Fruit fly (Drosophila melanogaster) whole organism, prepupa: Measurements from ENCODE around the gene CG3987.

Source experiments
- CG10669 ChIP-seq: fragments of 200-800 bp; sonication (Bioruptor generic); optimal IDR thresholded peaks from 3 replicates; lab custom pipeline; 2018; ENCODE audit warnings: missing biosample characterization, mild to moderate bottlenecking, missing genetic modification characterization, moderate library complexity
- CG11294 ChIP-seq: fragments of 200-800 bp; sonication (Bioruptor generic); IDR thresholded peaks from 2 replicates; pipeline ENCODE4 v1.3.6; 2022; ENCODE audit warnings: missing biosample characterization, missing genetic modification characterization
- CG11762 ChIP-seq: fragments of 200-800 bp; sonication (Bioruptor generic); optimal IDR thresholded peaks from 3 replicates; lab custom pipeline; 2016; ENCODE audit warnings: missing biosample characterization, missing genetic modification characterization; ENCODE audit not compliant: insufficient read depth
- CG15336 ChIP-seq: fragments of 200-800 bp; sonication (Bioruptor generic); IDR thresholded peaks from 2 replicates; pipeline ENCODE4 v1.3.6; 2022; ENCODE audit warnings: missing biosample characterization, missing genetic modification characterization
- CG16779 ChIP-seq: fragments of 200-800 bp; sonication (Bioruptor generic); optimal IDR thresholded peaks from 3 replicates; lab custom pipeline; 2017; ENCODE audit warnings: missing biosample characterization, mild to moderate bottlenecking, missing genetic modification characterization
- CG3032 ChIP-seq: fragments of 200-800 bp; optimal IDR thresholded peaks from 2 replicates; lab custom pipeline; 2019; ENCODE audit warnings: missing biosample characterization, mild to moderate bottlenecking, missing genetic modification characterization, moderate library complexity
- CG31627 ChIP-seq: fragments of 200-800 bp; sonication (Bioruptor generic); optimal IDR thresholded peaks from 3 replicates; lab custom pipeline; 2016; ENCODE audit warnings: missing biosample characterization, missing genetic modification characterization
- CG32006 ChIP-seq: fragments of 200-800 bp; sonication (Bioruptor generic); optimal IDR thresholded peaks from 3 replicates; lab custom pipeline; 2017; ENCODE audit warnings: missing biosample characterization, mild to moderate bottlenecking, missing genetic modification characterization
- CG3919 ChIP-seq: fragments of 200-800 bp; sonication (Bioruptor generic); optimal IDR thresholded peaks from 3 replicates; lab custom pipeline; 2016; ENCODE audit warnings: missing biosample characterization, missing genetic modification characterization
- CG4318 ChIP-seq: fragments of 200-800 bp; sonication (Bioruptor generic); optimal IDR thresholded peaks from 3 replicates; lab custom pipeline; 2017; ENCODE audit warnings: missing biosample characterization, mild to moderate bottlenecking, missing genetic modification characterization
- CG6163 ChIP-seq: fragments of 200-800 bp; sonication (Bioruptor generic); IDR thresholded peaks from 3 replicates; pipeline ENCODE4 v1.3.6; 2022; ENCODE audit warnings: missing biosample characterization, missing genetic modification characterization
- CG6276 ChIP-seq: fragments of 200-800 bp; sonication (Bioruptor generic); optimal IDR thresholded peaks from 2 replicates; lab custom pipeline; 2017; ENCODE audit warnings: missing biosample characterization, mild to moderate bottlenecking, missing genetic modification characterization
- CG6808 ChIP-seq: fragments of 200-800 bp; sonication (Bioruptor generic); optimal IDR thresholded peaks from 3 replicates; lab custom pipeline; 2017; ENCODE audit warnings: missing biosample characterization, missing genetic modification characterization, mild to moderate bottlenecking, moderate library complexity, missing genetic modification reagents
- CG7368 ChIP-seq: fragments of 200-800 bp; sonication (Bioruptor generic); optimal IDR thresholded peaks from 3 replicates; lab custom pipeline; 2016; ENCODE audit warnings: missing biosample characterization, missing genetic modification characterization
- CG8119 ChIP-seq: fragments of 200-800 bp; sonication (Bioruptor generic); IDR thresholded peaks from 3 replicates; pipeline ENCODE4 v1.3.6; 2022; ENCODE audit warnings: missing biosample characterization, missing genetic modification characterization
- CG8319 ChIP-seq: fragments of 200-800 bp; sonication (Bioruptor generic); optimal IDR thresholded peaks from 3 replicates; lab custom pipeline; 2016; ENCODE audit warnings: missing biosample characterization, missing genetic modification characterization
- CG8632 ChIP-seq: fragments of 200-800 bp; sonication (Bioruptor generic); optimal IDR thresholded peaks from 3 replicates; lab custom pipeline; 2016; ENCODE audit warnings: missing biosample characterization, missing genetic modification characterization
- CG9139 ChIP-seq: fragments of 200-800 bp; sonication (Bioruptor generic); optimal IDR thresholded peaks from 3 replicates; lab custom pipeline; 2017; ENCODE audit warnings: missing biosample characterization, mild to moderate bottlenecking, missing genetic modification characterization
- Eip75B ChIP-seq: fragments of 200-800 bp; sonication (Bioruptor generic); optimal IDR thresholded peaks from 3 replicates; lab custom pipeline; 2016; ENCODE audit warnings: missing biosample characterization, missing genetic modification characterization
- Eip78C ChIP-seq: fragments of 200-800 bp; sonication (Bioruptor generic); peaks from one replicate; lab custom pipeline; 2016; ENCODE audit warnings: missing biosample characterization, missing genetic modification characterization
- Eip93F ChIP-seq: fragments of 200-800 bp; sonication (Bioruptor generic); optimal IDR thresholded peaks from 2 replicates; lab custom pipeline; 2016; ENCODE audit warnings: missing biosample characterization, mild to moderate bottlenecking, missing genetic modification characterization
- Ets96B ChIP-seq: fragments of 200-800 bp; optimal IDR thresholded peaks from 2 replicates; lab custom pipeline; 2019; ENCODE audit warnings: missing biosample characterization, mild to moderate bottlenecking, missing genetic modification characterization, moderate library complexity
- Gug ChIP-seq: fragments of 200-800 bp; sonication (Bioruptor generic); IDR thresholded peaks from 2 replicates; pipeline ENCODE4 v1.3.6; 2022; ENCODE audit warnings: missing biosample characterization, missing genetic modification characterization
- Hr4 ChIP-seq: fragments of 200-800 bp; sonication (Bioruptor generic); optimal IDR thresholded peaks from 3 replicates; lab custom pipeline; 2016; ENCODE audit warnings: missing biosample characterization, missing genetic modification characterization
- OdsH ChIP-seq: fragments of 200-800 bp; sonication (Bioruptor generic); optimal IDR thresholded peaks from 3 replicates; lab custom pipeline; 2016; ENCODE audit warnings: missing biosample characterization, missing genetic modification characterization
- Smox ChIP-seq: fragments of 200-800 bp; sonication (Bioruptor generic); optimal IDR thresholded peaks from 3 replicates; lab custom pipeline; 2016; ENCODE audit warnings: missing biosample characterization, missing genetic modification characterization
- Sox102F ChIP-seq: fragments of 200-800 bp; sonication (Bioruptor generic); optimal IDR thresholded peaks from 2 replicates; lab custom pipeline; 2016; ENCODE audit warnings: missing biosample characterization, mild to moderate bottlenecking, missing genetic modification characterization
- Sox14 ChIP-seq: fragments of 200-800 bp; sonication (Bioruptor generic); optimal IDR thresholded peaks from 3 replicates; lab custom pipeline; 2016; ENCODE audit warnings: missing biosample characterization, missing genetic modification characterization
- achi ChIP-seq: fragments of 200-800 bp; sonication (Bioruptor generic); optimal IDR thresholded peaks from 3 replicates; lab custom pipeline; 2016; ENCODE audit warnings: missing biosample characterization, missing genetic modification characterization
- acj6 ChIP-seq: fragments of 200-800 bp; sonication (Bioruptor generic); optimal IDR thresholded peaks from 3 replicates; lab custom pipeline; 2016; ENCODE audit warnings: missing biosample characterization, missing genetic modification characterization
- dac ChIP-seq: fragments of 200-800 bp; sonication (Bioruptor generic); optimal IDR thresholded peaks from 2 replicates; lab custom pipeline; 2017; ENCODE audit warnings: missing biosample characterization, mild to moderate bottlenecking, missing genetic modification characterization
- dsx ChIP-seq: fragments of 200-800 bp; optimal IDR thresholded peaks from 3 replicates; lab custom pipeline; 2019; ENCODE audit warnings: missing biosample characterization, mild to moderate bottlenecking, missing genetic modification characterization, moderate library complexity; ENCODE audit not compliant: poor library complexity, severe bottlenecking
- eg ChIP-seq: fragments of 200-800 bp; sonication (Bioruptor generic); IDR thresholded peaks from 3 replicates; pipeline ENCODE4 v1.3.6; 2022; ENCODE audit warnings: missing biosample characterization, missing genetic modification characterization
- esn ChIP-seq: fragments of 200-800 bp; sonication (Bioruptor generic); optimal IDR thresholded peaks from 2 replicates; lab custom pipeline; 2016; ENCODE audit warnings: missing biosample characterization, mild to moderate bottlenecking, missing genetic modification characterization, moderate library complexity
- fd59A ChIP-seq: fragments of 200-800 bp; sonication (Bioruptor generic); optimal IDR thresholded peaks from 2 replicates; lab custom pipeline; 2017; ENCODE audit warnings: missing biosample characterization, mild to moderate bottlenecking, missing genetic modification characterization, missing genetic modification reagents
- fd85E ChIP-seq: fragments of 200-800 bp; sonication (Bioruptor generic); optimal IDR thresholded peaks from 3 replicates; lab custom pipeline; 2016; ENCODE audit warnings: missing biosample characterization, missing genetic modification characterization
- lz ChIP-seq: fragments of 200-800 bp; sonication (Bioruptor generic); optimal IDR thresholded peaks from 3 replicates; lab custom pipeline; 2016; ENCODE audit warnings: missing biosample characterization, missing genetic modification characterization
- net ChIP-seq: fragments of 200-800 bp; sonication (Bioruptor generic); optimal IDR thresholded peaks from 3 replicates; lab custom pipeline; 2016; ENCODE audit warnings: missing biosample characterization, missing genetic modification characterization
- pdm3 ChIP-seq: fragments of 200-800 bp; sonication (Bioruptor generic); optimal IDR thresholded peaks from 3 replicates; lab custom pipeline; 2016; ENCODE audit warnings: missing biosample characterization, missing genetic modification characterization
- salr ChIP-seq, 2 experiments: fragments of 200-800 bp; sonication (Bioruptor generic); optimal IDR thresholded peaks; 3 replicates each; lab custom pipeline; 2016 to 2018; ENCODE audit warnings: missing biosample characterization in 2 of 2, missing genetic modification characterization in 2 of 2, mild to moderate bottlenecking in 1 of 2
- spab ChIP-seq: fragments of 200-800 bp; sonication (Bioruptor generic); optimal IDR thresholded peaks from 2 replicates; lab custom pipeline; 2017; ENCODE audit warnings: missing biosample characterization, mild to moderate bottlenecking, missing genetic modification characterization, missing genetic modification reagents
- ss ChIP-seq, 2 experiments: fragments of 200-800 bp; sonication (Bioruptor generic); optimal IDR thresholded peaks; 2 replicates in 1 of 2; 3 replicates in 1 of 2; lab custom pipeline; 2017 to 2018; ENCODE audit warnings: mild to moderate bottlenecking in 2 of 2, missing biosample characterization in 2 of 2, missing genetic modification characterization in 2 of 2, moderate library complexity in 1 of 2
- svp ChIP-seq: fragments of 200-800 bp; sonication (Bioruptor generic); peaks from one replicate; lab custom pipeline; 2016; ENCODE audit warnings: missing biosample characterization, missing genetic modification characterization
- vri ChIP-seq: fragments of 200-800 bp; sonication (Bioruptor generic); optimal IDR thresholded peaks from 3 replicates; lab custom pipeline; 2016; ENCODE audit warnings: missing biosample characterization, mild to moderate bottlenecking, missing genetic modification characterization

Gene CG3987

DNA sequence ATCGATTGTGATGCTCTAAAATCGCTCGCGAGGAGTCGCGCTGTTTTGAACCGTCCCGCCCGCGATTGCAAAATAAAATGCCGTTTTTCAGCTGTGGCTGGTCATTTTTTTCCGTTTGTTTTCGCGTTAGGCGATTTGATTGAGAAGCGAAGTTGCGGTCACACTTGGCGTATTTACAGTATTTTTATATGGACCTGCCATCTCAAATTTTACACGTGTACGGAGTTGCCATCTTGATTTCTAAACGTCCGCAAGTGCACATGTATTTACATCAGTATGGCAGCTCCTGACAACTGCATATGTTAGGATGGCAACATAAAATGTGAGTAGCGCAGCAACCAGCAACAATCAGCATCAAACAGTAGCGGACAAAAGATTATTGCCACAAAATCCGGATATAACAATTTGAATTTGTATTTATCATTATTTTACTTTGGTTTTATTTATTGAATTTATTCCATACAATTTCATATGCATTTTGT, 44.2 kb upstream of the CG3987 start, which contains the start of gene CG6966 (continued):
- TF ChIP-seq CG9139 (GFP tag; lab: Kevin White, UChicago) (peak; percentile 59), CG6276 (GFP tag; lab: Kevin White, UChicago) (no peak), CG8319 (GFP tag; lab: Kevin White, UChicago) (peak; percentile 77), CG6163 (GFP tag; lab: Robert Waterston, UW) (no peak), CG10669 (peak; percentile 63), CG11762 (GFP tag; lab: Kevin White, UChicago) (peak; percentile 63), spab (peak; percentile 8), Smox (peak; percentile 85)

DNA sequence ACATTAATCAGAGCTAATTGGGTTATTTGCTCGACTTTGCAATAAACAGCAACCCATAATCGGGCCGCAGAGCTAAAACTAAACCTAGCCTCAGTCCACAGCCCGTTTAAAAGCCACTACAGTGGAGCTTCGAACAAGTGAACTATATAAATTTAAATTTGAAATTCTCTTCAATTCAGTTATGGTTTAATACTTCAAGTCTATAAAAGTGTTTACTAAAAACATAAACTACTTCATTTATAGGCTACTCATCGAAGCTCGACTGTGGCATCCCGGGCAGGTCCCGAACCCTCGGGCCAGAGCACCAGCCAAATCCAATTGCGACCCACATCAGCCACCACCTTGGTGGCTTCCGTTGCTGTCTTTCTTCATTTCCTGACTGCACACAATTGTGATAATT, 29.6 kb upstream of the CG3987 start:
- TF ChIP-seq CG6276 (GFP tag; lab: Kevin White, UChicago) (peak; percentile 34), achi (peak; percentile 11), Sox102F (GFP tag; lab: Kevin White, UChicago) (no peak), OdsH (GFP tag; lab: Kevin White, UChicago) (peak; percentile 21), CG7368 (GFP tag; lab: Kevin White, UChicago) (no peak), CG3919 (GFP tag; lab: Kevin White, UChicago) (peak; percentile 13), fd85E (GFP tag; lab: Kevin White, UChicago) (no peak), Ets96B (no peak), CG11762 (GFP tag; lab: Kevin White, UChicago) (no peak), CG4318 (GFP tag; lab: Kevin White, UChicago) (peak; percentile 23), Eip78C (peak; percentile 69), Smox (no peak), CG9139 (GFP tag; lab: Kevin White, UChicago) (no peak), dsx (no peak), acj6 (GFP tag; lab: Kevin White, UChicago) (peak; percentile 14), fd59A (GFP tag; lab: Kevin White, UChicago) (no peak), pdm3 (peak; percentile 30), net (GFP tag; lab: Kevin White, UChicago) (peak; percentile 9), CG15336 (GFP tag; lab: Robert Waterston, UW) (peak; percentile 67; the same call in 1 of the 2 replicates), ss (GFP tag; optimal IDR thresholded peaks at IDR 0.05; lab: Kevin White, UChicago) (peak in 1 of 2 experiments; percentile 8), CG3032 (tag; lab: Kevin White, UChicago) (peak; percentile 1), CG6163 (GFP tag; lab: Robert Waterston, UW) (peak; percentile 59; the same call in 2 of the 3 replicates), CG32006 (GFP tag; lab: Kevin White, UChicago) (peak; percentile 64), dac (GFP tag; lab: Kevin White, UChicago) (no peak), svp (peak; percentile 45), spab (no peak), CG6808 (no peak), Hr4 (peak; percentile 56), lz (GFP tag; lab: Kevin White, UChicago) (no peak), eg (peak; percentile 66; the same call in 1 of the 3 replicates), Eip75B (GFP tag; lab: Kevin White, UChicago) (no peak), CG8319 (GFP tag; lab: Kevin White, UChicago) (no peak), CG8632 (GFP tag; lab: Kevin White, UChicago) (no peak), salr (GFP tag; optimal IDR thresholded peaks at IDR 0.05; lab: Kevin White, UChicago) (peak in 1 of 2 experiments; percentile 27), CG8119 (GFP tag; lab: Robert Waterston, UW) (peak; percentile 54), Eip93F (GFP tag; lab: Kevin White, UChicago) (no peak)

DNA sequence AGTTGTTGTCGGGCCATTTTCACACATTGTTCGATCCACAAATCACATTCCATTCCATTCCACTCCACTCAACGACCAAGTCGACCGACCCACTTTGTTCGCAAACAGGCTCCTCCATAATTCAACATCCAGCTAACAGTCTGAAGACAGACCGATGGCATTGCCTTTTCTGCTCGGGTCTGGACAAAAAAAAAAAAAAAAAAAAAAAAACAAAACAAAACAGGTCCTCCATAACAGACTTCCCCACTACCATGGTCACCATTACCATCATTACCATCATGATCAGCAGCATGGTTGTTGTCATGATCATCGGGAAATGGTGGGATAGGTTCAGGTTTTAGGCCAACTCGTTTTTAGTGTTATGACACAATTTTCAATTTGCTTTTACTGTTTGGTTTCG, 27.5 kb upstream of the CG3987 start:
- TF ChIP-seq CG11762 (GFP tag; lab: Kevin White, UChicago) = no peak
- TF ChIP-seq Gug = no peak
- TF ChIP-seq salr (GFP tag; optimal IDR thresholded peaks at IDR 0.05; lab: Kevin White, UChicago) = peak in 1 of 2 experiments; percentile 39
- TF ChIP-seq achi = no peak
- TF ChIP-seq CG7368 (GFP tag; lab: Kevin White, UChicago) = peak; percentile 9
- TF ChIP-seq CG9139 (GFP tag; lab: Kevin White, UChicago) = peak; percentile 7
- peak; percentile 68 for TF ChIP-seq dsx
- TF ChIP-seq svp = no peak
- TF ChIP-seq CG3032 (tag; lab: Kevin White, UChicago) = peak; percentile 39
- TF ChIP-seq Hr4 = no peak
- TF ChIP-seq CG11294 (GFP tag; lab: Robert Waterston, UW) = no peak
- TF ChIP-seq Eip93F (GFP tag; lab: Kevin White, UChicago) = no peak
- no peak for TF ChIP-seq Sox102F (GFP tag; lab: Kevin White, UChicago)
- TF ChIP-seq acj6 (GFP tag; lab: Kevin White, UChicago) = no peak
- peak; percentile 37 for TF ChIP-seq pdm3
- no peak for TF ChIP-seq lz (GFP tag; lab: Kevin White, UChicago)
- no peak for TF ChIP-seq CG6276 (GFP tag; lab: Kevin White, UChicago)
- peak; percentile 7 for TF ChIP-seq vri (GFP tag; lab: Kevin White, UChicago)
- peak; percentile 8 for TF ChIP-seq CG16779 (tag; lab: Kevin White, UChicago)
- peak; percentile 38 for TF ChIP-seq CG3919 (GFP tag; lab: Kevin White, UChicago)
- peak; percentile 75 for TF ChIP-seq CG8119 (GFP tag; lab: Robert Waterston, UW)
- no peak for TF ChIP-seq esn (GFP tag; lab: Kevin White, UChicago)
- TF ChIP-seq CG31627 (GFP tag; lab: Kevin White, UChicago) = no peak
- TF ChIP-seq Sox14 = no peak
- peak; percentile 29 for TF ChIP-seq spab
- TF ChIP-seq Eip78C = peak; percentile 88
